Worm (Caenorhabditis elegans): ENCODE measurements around the gene Y39B6A.1.

DNA sequence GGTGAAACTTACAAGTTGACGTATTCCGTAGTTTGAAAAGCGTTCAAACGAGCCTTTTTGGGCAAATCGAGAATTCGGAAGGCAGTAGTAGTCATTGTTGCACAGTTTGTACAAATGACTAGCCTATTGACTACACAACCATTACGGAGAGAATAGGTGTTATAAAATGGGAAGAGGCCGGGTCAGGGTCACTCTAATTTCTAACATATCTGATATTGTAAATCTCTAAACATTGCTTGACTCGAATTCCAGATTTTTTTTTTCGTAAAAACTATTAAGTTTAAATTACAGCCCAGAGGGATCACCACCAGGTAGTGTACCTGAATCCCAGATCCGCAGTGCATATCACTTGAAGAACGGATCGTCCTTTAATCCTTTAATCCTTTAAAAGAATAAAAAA is 33.8 kb upstream of the Y39B6A.1 start, which contains the start of gene fbxb-2:
- TF ChIP-seq him-1 (tag; optimal IDR thresholded peaks at IDR 0.05) (no peak), dao-5 (tag; optimal IDR thresholded peaks at IDR 0.05) (no peak)

All from whole organism, L4/young adult.